Fruit fly (Drosophila melanogaster): ENCODE data around the gene CG43736.
A peak's percentile ranks its signal among the peaks of the same experiment; 100 is the strongest.

Gene CG43736

dm6 chrX:6876343-6876742 is 12.7 kb downstream of the CG43736 start:
- no peak for TF ChIP-seq Vsx2 (GFP tag; optimal IDR thresholded peaks at IDR 0.05; ENCODE audit: partially characterized antibody)
- no peak for TF ChIP-seq dl (GFP tag; optimal IDR thresholded peaks at IDR 0.05; ENCODE audit: insufficient read depth in 1 of 2, partially characterized antibody in 2 of 2)
- no peak for TF ChIP-seq dmrt93B (GFP tag; optimal IDR thresholded peaks at IDR 0.05)
- no peak for TF ChIP-seq usp (GFP tag; optimal IDR thresholded peaks at IDR 0.05)
- peak; percentile 80 for TF ChIP-seq Dfd (GFP tag; optimal IDR thresholded peaks at IDR 0.05)

- TF ChIP-seq fru (GFP tag; optimal IDR thresholded peaks at IDR 0.05) (no peak), usp (GFP tag; optimal IDR thresholded peaks at IDR 0.05) (no peak), dmrt93B (GFP tag; optimal IDR thresholded peaks at IDR 0.05) (no peak), foxo (GFP tag; optimal IDR thresholded peaks at IDR 0.05) (no peak), N (GFP tag; optimal IDR thresholded peaks at IDR 0.05) (no peak), CG9705 (GFP tag; optimal IDR thresholded peaks at IDR 0.05) (no peak), CG32264 (GFP tag; optimal IDR thresholded peaks at IDR 0.05) (no peak)
Observed at dm6 chrX:6898147-6898546, 34.5 kb downstream of the CG43736 start.

dm6 chrX:6906670-6907069 is 43.0 kb downstream of the CG43736 start:
- TF ChIP-seq dl (GFP tag; optimal IDR thresholded peaks at IDR 0.05; ENCODE audit: insufficient read depth in 1 of 2, partially characterized antibody in 2 of 2): no peak
- no peak for TF ChIP-seq GATAd (GFP tag; optimal IDR thresholded peaks at IDR 0.05)
- TF ChIP-seq Jra (GFP tag; optimal IDR thresholded peaks at IDR 0.05): no peak
- no peak for TF ChIP-seq dmrt93B (GFP tag; optimal IDR thresholded peaks at IDR 0.05)
- TF ChIP-seq Myc (optimal IDR thresholded peaks at IDR 0.05): no peak
- TF ChIP-seq dsf (GFP tag; optimal IDR thresholded peaks at IDR 0.05; ENCODE audit: borderline replicate concordance): no peak
- no peak for TF ChIP-seq ey (GFP tag; optimal IDR thresholded peaks at IDR 0.05)
- TF ChIP-seq Rel (GFP tag; optimal IDR thresholded peaks at IDR 0.05): no peak
- no peak for TF ChIP-seq Rel (tag; optimal IDR thresholded peaks at IDR 0.05)
- TF ChIP-seq Vsx2 (GFP tag; optimal IDR thresholded peaks at IDR 0.05; ENCODE audit: partially characterized antibody): no peak
- TF ChIP-seq Hr78 (GFP tag; optimal IDR thresholded peaks at IDR 0.05): no peak
- no peak for TF ChIP-seq Hnf4 (GFP tag; optimal IDR thresholded peaks at IDR 0.05)
- TF ChIP-seq brk (GFP tag; optimal IDR thresholded peaks at IDR 0.05): no peak
- TF ChIP-seq usp (GFP tag; optimal IDR thresholded peaks at IDR 0.05): no peak
- no peak for TF ChIP-seq br (GFP tag; optimal IDR thresholded peaks at IDR 0.05)
- TF ChIP-seq h (GFP tag; optimal IDR thresholded peaks at IDR 0.05): no peak
- no peak for TF ChIP-seq psq (GFP tag; optimal IDR thresholded peaks at IDR 0.05)
- no peak for TF ChIP-seq Dfd (GFP tag; optimal IDR thresholded peaks at IDR 0.05)
- no peak for TF ChIP-seq CG32264 (GFP tag; optimal IDR thresholded peaks at IDR 0.05)

dm6 chrX:6908078-6908477 is 44.4 kb downstream of the CG43736 start, which contains the start of gene CG14431:
TSS of gene CG14431 (plus strand) at chrX:6908277.
- TF ChIP-seq sv (GFP tag; optimal IDR thresholded peaks at IDR 0.05) (no peak), Abd-B (GFP tag; optimal IDR thresholded peaks at IDR 0.05) (no peak), tai (GFP tag; optimal IDR thresholded peaks at IDR 0.05) (no peak), Hr78 (GFP tag; optimal IDR thresholded peaks at IDR 0.05) (no peak), jim (GFP tag; optimal IDR thresholded peaks at IDR 0.05) (no peak), CG32264 (GFP tag; optimal IDR thresholded peaks at IDR 0.05) (no peak), Dfd (GFP tag; optimal IDR thresholded peaks at IDR 0.05) (no peak), ey (GFP tag; optimal IDR thresholded peaks at IDR 0.05) (no peak), GATAd (GFP tag; optimal IDR thresholded peaks at IDR 0.05) (no peak), OdsH (GFP tag; optimal IDR thresholded peaks at IDR 0.05) (no peak), Dif (GFP tag; optimal IDR thresholded peaks at IDR 0.05; ENCODE audit: partially characterized antibody) (no peak)

- TF ChIP-seq Vsx2 (GFP tag; optimal IDR thresholded peaks at IDR 0.05; ENCODE audit: partially characterized antibody): no peak
- TF ChIP-seq CG32264 (GFP tag; optimal IDR thresholded peaks at IDR 0.05): no peak
- no peak for TF ChIP-seq h (GFP tag; optimal IDR thresholded peaks at IDR 0.05)
- no peak for TF ChIP-seq woc (GFP tag; optimal IDR thresholded peaks at IDR 0.05)
- TF ChIP-seq brk (GFP tag; optimal IDR thresholded peaks at IDR 0.05): no peak
- no peak for TF ChIP-seq OdsH (GFP tag; optimal IDR thresholded peaks at IDR 0.05)
- TF ChIP-seq sage (GFP tag; optimal IDR thresholded peaks at IDR 0.05): no peak
- TF ChIP-seq dsf (GFP tag; optimal IDR thresholded peaks at IDR 0.05; ENCODE audit: borderline replicate concordance): no peak
- no peak for TF ChIP-seq Dif (GFP tag; optimal IDR thresholded peaks at IDR 0.05; ENCODE audit: partially characterized antibody)
- no peak for TF ChIP-seq jim (GFP tag; optimal IDR thresholded peaks at IDR 0.05)
- TF ChIP-seq br (GFP tag; optimal IDR thresholded peaks at IDR 0.05): no peak
- no peak for TF ChIP-seq CrebA (GFP tag; optimal IDR thresholded peaks at IDR 0.05; ENCODE audit: borderline replicate concordance)
- TF ChIP-seq Rel (GFP tag; optimal IDR thresholded peaks at IDR 0.05): no peak
- no peak for TF ChIP-seq Rel (tag; optimal IDR thresholded peaks at IDR 0.05)
- TF ChIP-seq Hnf4 (GFP tag; optimal IDR thresholded peaks at IDR 0.05): no peak
- TF ChIP-seq N (GFP tag; optimal IDR thresholded peaks at IDR 0.05): no peak
- no peak for TF ChIP-seq sv (GFP tag; optimal IDR thresholded peaks at IDR 0.05)
- no peak for TF ChIP-seq Abd-B (GFP tag; optimal IDR thresholded peaks at IDR 0.05)
- no peak for TF ChIP-seq CG9705 (GFP tag; optimal IDR thresholded peaks at IDR 0.05)
Observed at dm6 chrX:6909135-6909534, 45.4 kb downstream of the CG43736 start.

Measured in whole organism, wandering third instar larva.